Worm (Caenorhabditis elegans) whole organism, midembryonic: ENCODE measurements around the gene adal-1.

Experiments
- T22C8.4 ChIP-seq: fragments of 200-800 bp; sonication (Bioruptor generic); IDR thresholded peaks from 2 replicates; pipeline ENCODE4 v1.3.6; 2022; ENCODE audit warnings: missing genetic modification characterization, missing compliant biosample characterization
- cog-1 ChIP-seq: sonication (generic microtip); optimal IDR thresholded peaks from 2 replicates; lab custom pipeline; 2016; ENCODE audit warnings: missing genetic modification characterization, missing compliant biosample characterization
- flt-1 ChIP-seq: fragments of 200-800 bp; sonication (Bioruptor generic); IDR thresholded peaks from 2 replicates; pipeline ENCODE4 v1.3.6; 2022; ENCODE audit warnings: missing genetic modification characterization, missing compliant biosample characterization
- klf-2 ChIP-seq: fragments of 200-800 bp; sonication (Bioruptor generic); conservative IDR thresholded peaks from 2 replicates; pipeline ENCODE4 v1.3.6; 2022; ENCODE audit warnings: missing genetic modification reagents, missing genetic modification characterization, missing compliant biosample characterization
- med-1 ChIP-seq: sonication (generic microtip); optimal IDR thresholded peaks from 2 replicates; lab custom pipeline; 2017; ENCODE audit warnings: missing genetic modification characterization, mild to moderate bottlenecking, missing compliant biosample characterization, antibody characterized with exemption, missing genetic modification reagents; ENCODE audit not compliant: insufficient read depth
- ref-1 ChIP-seq: fragments of 200-800 bp; sonication (Bioruptor generic); conservative IDR thresholded peaks from 2 replicates; pipeline ENCODE4 v1.3.6; 2022; ENCODE audit warnings: missing genetic modification reagents, missing genetic modification characterization, missing compliant biosample characterization
- tab-1 ChIP-seq: fragments of 200-800 bp; sonication (Bioruptor generic); IDR thresholded peaks from 2 replicates; pipeline ENCODE4 v1.3.6; 2022; ENCODE audit warnings: missing genetic modification characterization, missing compliant biosample characterization
- ztf-23 ChIP-seq: fragments of 200-800 bp; sonication (Bioruptor generic); IDR thresholded peaks from 2 replicates; pipeline ENCODE4 v1.3.6; 2022; ENCODE audit warnings: missing genetic modification reagents, missing genetic modification characterization, missing compliant biosample characterization
- ztf-29 ChIP-seq: fragments of 200-800 bp; sonication (Bioruptor generic); IDR thresholded peaks from 2 replicates; pipeline ENCODE4 v1.3.6; 2022; ENCODE audit warnings: missing genetic modification reagents, missing genetic modification characterization, missing compliant biosample characterization

adal-1 gene

ce11 chrII:6893589-6894245 is at the start of gene adal-1:
TSS of gene adal-1 (minus strand) at chrII:6893639.
- TF ChIP-seq flt-1 (no peak), ztf-29 (GFP tag; lab: Robert Waterston, UW) (no peak), T22C8.4 (GFP tag; lab: Robert Waterston, UW) (no peak), med-1 (GFP tag; lab: Kevin White, UChicago) (no peak), ztf-23 (no peak), ref-1 (GFP tag; lab: Robert Waterston, UW) (no peak), klf-2 (no peak), cog-1 (tag; lab: Kevin White, UChicago) (no peak), tab-1 (no peak)

- no peak for TF ChIP-seq med-1 (GFP tag; lab: Kevin White, UChicago)
- TF ChIP-seq cog-1 (tag; lab: Kevin White, UChicago) = no peak
- no peak for TF ChIP-seq klf-2
- no peak for TF ChIP-seq ref-1 (GFP tag; lab: Robert Waterston, UW)
- no peak for TF ChIP-seq ztf-23
- no peak for TF ChIP-seq T22C8.4 (GFP tag; lab: Robert Waterston, UW)
- no peak for TF ChIP-seq tab-1
- no peak for TF ChIP-seq ztf-29 (GFP tag; lab: Robert Waterston, UW)
- no peak for TF ChIP-seq flt-1
These were observed 48.1 kb upstream of the adal-1 start for ce11 chrII:6941520-6941919.

ce11 chrII:6940726-6941230 is 47.3 kb upstream of the adal-1 start:
- TF ChIP-seq cog-1 (tag; lab: Kevin White, UChicago) (no peak), med-1 (GFP tag; lab: Kevin White, UChicago) (no peak), ztf-23 (no peak)

- TF ChIP-seq tab-1 (peak; percentile 38; the same call in 1 of the 2 replicates), T22C8.4 (GFP tag; lab: Robert Waterston, UW) (no peak), flt-1 (0 out of 2 replicates have a peak, but pooled peaks have one; percentile 7)
These were observed 46.4 kb upstream of the adal-1 start for ce11 chrII:6939873-6940272.

ce11 chrII:6937057-6937456 is 43.6 kb upstream of the adal-1 start:
- no peak for TF ChIP-seq ztf-29 (GFP tag; lab: Robert Waterston, UW)
- peak; percentile 9 for TF ChIP-seq med-1 (GFP tag; lab: Kevin White, UChicago)
- no peak for TF ChIP-seq flt-1
- no peak for TF ChIP-seq ztf-23
- no peak for TF ChIP-seq ref-1 (GFP tag; lab: Robert Waterston, UW)
- TF ChIP-seq cog-1 (tag; lab: Kevin White, UChicago) = no peak
- no peak for TF ChIP-seq tab-1

- TF ChIP-seq ztf-29 (GFP tag; lab: Robert Waterston, UW) (no peak), ztf-23 (no peak), flt-1 (no peak), tab-1 (no peak), med-1 (GFP tag; lab: Kevin White, UChicago) (no peak), ref-1 (GFP tag; lab: Robert Waterston, UW) (no peak), cog-1 (tag; lab: Kevin White, UChicago) (no peak), klf-2 (no peak), T22C8.4 (GFP tag; lab: Robert Waterston, UW) (no peak)
These were observed 43.1 kb upstream of the adal-1 start for ce11 chrII:6936528-6936927.

ce11 chrII:6935975-6936374 is 42.5 kb upstream of the adal-1 start:
- TF ChIP-seq klf-2 (no peak), T22C8.4 (GFP tag; lab: Robert Waterston, UW) (no peak), med-1 (GFP tag; lab: Kevin White, UChicago) (no peak), flt-1 (no peak), ztf-23 (no peak), ztf-29 (GFP tag; lab: Robert Waterston, UW) (no peak), tab-1 (no peak), ref-1 (GFP tag; lab: Robert Waterston, UW) (no peak), cog-1 (tag; lab: Kevin White, UChicago) (no peak)

- TF ChIP-seq flt-1 (no peak), med-1 (GFP tag; lab: Kevin White, UChicago) (no peak), T22C8.4 (GFP tag; lab: Robert Waterston, UW) (no peak; the same call in 1 of the 2 replicates), klf-2 (no peak), ref-1 (GFP tag; lab: Robert Waterston, UW) (no peak), ztf-23 (no peak), cog-1 (tag; lab: Kevin White, UChicago) (no peak), ztf-29 (GFP tag; lab: Robert Waterston, UW) (no peak), tab-1 (no peak)
These were observed 41.3 kb upstream of the adal-1 start for ce11 chrII:6934729-6935128.

- TF ChIP-seq cog-1 (tag; lab: Kevin White, UChicago) = no peak
- TF ChIP-seq ztf-29 (GFP tag; lab: Robert Waterston, UW) = no peak
- no peak for TF ChIP-seq flt-1
- no peak for TF ChIP-seq ztf-23
- TF ChIP-seq klf-2 = no peak
- TF ChIP-seq T22C8.4 (GFP tag; lab: Robert Waterston, UW) = no peak
- no peak for TF ChIP-seq ref-1 (GFP tag; lab: Robert Waterston, UW)
- no peak for TF ChIP-seq med-1 (GFP tag; lab: Kevin White, UChicago)
- no peak for TF ChIP-seq tab-1
These were observed 39.5 kb upstream of the adal-1 start for ce11 chrII:6932978-6933377.

ce11 chrII:6930072-6930471 is 36.6 kb upstream of the adal-1 start:
- TF ChIP-seq klf-2 = no peak
- TF ChIP-seq ref-1 (GFP tag; lab: Robert Waterston, UW) = no peak
- no peak for TF ChIP-seq T22C8.4 (GFP tag; lab: Robert Waterston, UW)
- no peak for TF ChIP-seq flt-1
